Worm (Caenorhabditis elegans): Measurements from ENCODE around the gene T08A9.13.
A peak's percentile ranks its signal among the peaks of the same experiment; 100 is the strongest.

T08A9.13 gene

DNA sequence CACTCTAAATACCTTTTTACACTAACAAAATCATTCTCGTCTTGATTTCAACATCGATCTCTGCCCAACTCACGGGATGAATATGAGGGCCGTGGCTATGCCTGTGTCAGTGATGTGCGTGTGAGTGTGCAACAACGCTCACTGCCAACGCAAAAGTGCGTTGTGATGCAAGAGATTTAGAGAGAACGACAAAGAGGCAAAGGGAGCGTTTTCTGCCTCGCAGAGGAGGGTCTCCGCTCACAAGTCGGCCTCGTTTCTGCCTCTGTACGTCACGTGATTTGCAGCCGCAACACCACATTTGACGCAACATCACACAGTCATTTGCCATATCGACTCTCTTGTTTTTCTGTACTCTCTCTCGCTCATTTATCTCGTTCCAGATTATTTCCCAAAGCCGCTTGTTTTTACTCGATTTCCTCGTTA lies 12.1 kb upstream of the T08A9.13 start, which contains the start of gene epg-7 (continued):
- TF ChIP-seq pax-3 (tag; optimal IDR thresholded peaks at IDR 0.05) (peak; percentile 83), nhr-85 (tag) (peak; percentile 99), pag-3 (tag; optimal IDR thresholded peaks at IDR 0.05; ENCODE audit: borderline replicate concordance, insufficient read depth) (no peak)

- peak; percentile 6 for TF ChIP-seq lin-14 (GFP tag; optimal IDR thresholded peaks at IDR 0.05)
- no peak for TF ChIP-seq grh-1 (GFP tag; IDR thresholded peaks at IDR 0.05)
- TF ChIP-seq nhr-85 (tag) = peak; percentile 58
- TF ChIP-seq nhr-28 (tag; optimal IDR thresholded peaks at IDR 0.05) = no peak
- peak in 1 of 6 experiments; percentile 64 for TF ChIP-seq elt-3 (tag; optimal IDR thresholded peaks at IDR 0.05)
- TF ChIP-seq blmp-1 (tag; optimal IDR thresholded peaks at IDR 0.05) = peak; percentile 34
Observed at ce11 chrX:7330685-7331196, 8.5 kb upstream of the T08A9.13 start, which contains the start of gene ttr-30. Gene ttr-30 (plus strand): TSS chrX:7330949.

DNA sequence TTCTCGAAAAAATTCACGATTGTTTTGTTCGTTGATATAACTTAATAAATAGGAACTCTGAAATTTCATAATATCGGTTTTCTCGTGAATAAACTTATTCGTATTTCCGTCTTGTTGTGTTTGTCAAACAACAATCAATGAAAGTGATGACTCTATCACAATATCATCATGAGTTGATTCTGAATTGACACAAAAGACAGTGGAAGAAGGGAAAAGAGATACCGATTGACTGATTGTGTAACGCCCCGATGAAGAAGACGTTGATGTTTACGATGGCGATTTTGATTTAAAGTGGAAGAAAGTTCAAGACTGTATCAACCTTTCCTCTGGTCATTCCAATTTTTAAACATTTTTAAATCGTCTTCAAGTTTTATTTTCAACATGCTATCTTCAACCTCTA lies 7.4 kb upstream of the T08A9.13 start, which contains the start of gene ttr-59:
Gene ttr-59, plus strand, starts transcription at position 218 of the 400 bp plus-strand sequence.
- no peak for TF ChIP-seq nhr-84 (tag; optimal IDR thresholded peaks at IDR 0.05)
- TF ChIP-seq nhr-19 (GFP tag; conservative IDR thresholded peaks at IDR 0.05) = no peak
- no peak for TF ChIP-seq sup-37 (GFP tag; optimal IDR thresholded peaks at IDR 0.05)
- no peak for TF ChIP-seq unc-98 (GFP tag; IDR thresholded peaks at IDR 0.05)
- TF ChIP-seq tlp-1 (tag; optimal IDR thresholded peaks at IDR 0.05) = no peak
- TF ChIP-seq nhr-11 (tag; optimal IDR thresholded peaks at IDR 0.05) = no peak
- TF ChIP-seq blmp-1 (tag; optimal IDR thresholded peaks at IDR 0.05) = peak; percentile 88
- no peak for TF ChIP-seq vab-15 (tag; optimal IDR thresholded peaks at IDR 0.05)
- TF ChIP-seq unc-30 (tag; optimal IDR thresholded peaks at IDR 0.05) = no peak
- no peak for TF ChIP-seq nhr-20 (tag; optimal IDR thresholded peaks at IDR 0.05)
- TF ChIP-seq ceh-63 (GFP tag; optimal IDR thresholded peaks at IDR 0.05) = no peak
- TF ChIP-seq lin-35 (GFP tag; optimal IDR thresholded peaks at IDR 0.05) = peak in 1 of 2 experiments; percentile 19
- no peak for TF ChIP-seq nhr-47 (tag; optimal IDR thresholded peaks at IDR 0.05)
- no peak for TF ChIP-seq egl-13 (tag; optimal IDR thresholded peaks at IDR 0.05)
- no peak for TF ChIP-seq isw-1 (GFP tag; IDR thresholded peaks at IDR 0.05)
- no peak for TF ChIP-seq mep-1 (tag; optimal IDR thresholded peaks at IDR 0.05)
- no peak for TF ChIP-seq ets-5 (GFP tag; IDR thresholded peaks at IDR 0.05)
- TF ChIP-seq zip-4 (GFP tag; optimal IDR thresholded peaks at IDR 0.05) = no peak
- no peak for TF ChIP-seq sptf-1 (tag; optimal IDR thresholded peaks at IDR 0.05)
- no peak for TF ChIP-seq hpl-2 (GFP tag; optimal IDR thresholded peaks at IDR 0.05)
- TF ChIP-seq C16A3.4 (tag; optimal IDR thresholded peaks at IDR 0.05) = no peak
- no peak for TF ChIP-seq fkh-10 (GFP tag; optimal IDR thresholded peaks at IDR 0.05)
- no peak for TF ChIP-seq rnt-1 (tag; optimal IDR thresholded peaks at IDR 0.05)
- TF ChIP-seq mab-9 (GFP tag; IDR thresholded peaks at IDR 0.05) = no peak
- no peak for TF ChIP-seq sox-4 (tag; optimal IDR thresholded peaks at IDR 0.05)
- peak in 2 of 6 experiments; percentile 9 to 64 for TF ChIP-seq elt-3 (tag; optimal IDR thresholded peaks at IDR 0.05)
- no peak for TF ChIP-seq fos-1 (tag; optimal IDR thresholded peaks at IDR 0.05)
- TF ChIP-seq lsy-2 (tag; optimal IDR thresholded peaks at IDR 0.05) = no peak
- TF ChIP-seq fkh-4 (tag; optimal IDR thresholded peaks at IDR 0.05; ENCODE audit: borderline replicate concordance) = no peak
- TF ChIP-seq nhr-12 (tag; optimal IDR thresholded peaks at IDR 0.05) = no peak
- no peak for TF ChIP-seq ztf-4 (tag; optimal IDR thresholded peaks at IDR 0.05)
- no peak for TF ChIP-seq swsn-7 (tag; optimal IDR thresholded peaks at IDR 0.05)
- TF ChIP-seq hlh-17 (GFP tag; optimal IDR thresholded peaks at IDR 0.05; ENCODE audit: borderline replicate concordance) = no peak
- TF ChIP-seq dsc-1 (tag; optimal IDR thresholded peaks at IDR 0.05) = no peak
- no peak for TF ChIP-seq xbp-1 (tag; optimal IDR thresholded peaks at IDR 0.05)
- TF ChIP-seq snpc-4 (tag; optimal IDR thresholded peaks at IDR 0.05) = no peak
- peak; percentile 0 for TF ChIP-seq nhr-71 (tag; optimal IDR thresholded peaks at IDR 0.05)
- TF ChIP-seq ceh-88 (GFP tag; IDR thresholded peaks at IDR 0.05) = no peak
- TF ChIP-seq pax-3 (tag; optimal IDR thresholded peaks at IDR 0.05) = no peak
- no peak for TF ChIP-seq mdl-1 (tag; optimal IDR thresholded peaks at IDR 0.05)
- TF ChIP-seq nhr-90 (tag; optimal IDR thresholded peaks at IDR 0.05; ENCODE audit: poor library complexity) = no peak
- no peak for TF ChIP-seq hlh-4 (tag; optimal IDR thresholded peaks at IDR 0.05)
- no peak for TF ChIP-seq lin-15B (tag; optimal IDR thresholded peaks at IDR 0.05)
- TF ChIP-seq snu-23 (GFP tag; optimal IDR thresholded peaks at IDR 0.05) = peak; percentile 19
